Worm (Caenorhabditis elegans) whole organism, L4 larva: ENCODE data around the gene jud-4.
A peak's percentile ranks its signal among the peaks of the same experiment; 100 is the strongest.

Source experiments
- F26F4.8 ChIP-seq: fragments of 200-800 bp; sonication (Bioruptor generic); conservative IDR thresholded peaks from 2 replicates; pipeline ENCODE4 v1.3.6; 2022; ENCODE audit warnings: missing genetic modification characterization, missing compliant biosample characterization
- F44E2.7 ChIP-seq: fragments of 200-800 bp; sonication (Bioruptor generic); IDR thresholded peaks from 2 replicates; pipeline ENCODE4 v2.1.2; 2022; ENCODE audit warnings: missing genetic modification characterization, missing compliant biosample characterization
- F49E8.2 ChIP-seq: sonication (generic microtip); optimal IDR thresholded peaks from 2 replicates; lab custom pipeline; 2016; ENCODE audit warnings: missing compliant biosample characterization, mild to moderate bottlenecking, missing genetic modification characterization, borderline replicate concordance
- Y5F2A.4 ChIP-seq: fragments of 200-800 bp; sonication (Bioruptor generic); optimal IDR thresholded peaks from 2 replicates; lab custom pipeline; 2018; ENCODE audit warnings: mild to moderate bottlenecking, missing genetic modification characterization, missing compliant biosample characterization
- Y75B8A.6 ChIP-seq: fragments of 200-800 bp; sonication (Bioruptor generic); IDR thresholded peaks from 2 replicates; pipeline ENCODE4 v1.3.6; 2022; ENCODE audit warnings: missing genetic modification reagents, missing genetic modification characterization, missing compliant biosample characterization
- aha-1 ChIP-seq: fragments of 150-350 bp; peaks from one replicate; lab custom pipeline; 2014; ENCODE audit warnings: missing biosample characterization, missing genetic modification characterization
- ama-1 ChIP-seq: fragments of 150-350 bp; optimal IDR thresholded peaks from 2 replicates; lab custom pipeline; 2014; ENCODE audit warnings: inconsistent platforms, mixed read lengths
- attf-4 ChIP-seq: sonication (generic microtip); optimal IDR thresholded peaks from 3 replicates; lab custom pipeline; 2017; ENCODE audit warnings: missing biosample characterization, missing genetic modification characterization
- ceh-20 ChIP-seq: fragments of 200-800 bp; sonication (Bioruptor generic); IDR thresholded peaks from 2 replicates; pipeline ENCODE4 v1.3.6; 2022; ENCODE audit warnings: missing genetic modification reagents, missing genetic modification characterization, missing compliant biosample characterization
- ceh-28 ChIP-seq: fragments of 150-350 bp; optimal IDR thresholded peaks from 2 replicates; lab custom pipeline; 2014; ENCODE audit warnings: missing biosample characterization, missing genetic modification reagents, missing genetic modification characterization
- ceh-32 ChIP-seq: sonication (generic microtip); optimal IDR thresholded peaks from 2 replicates; lab custom pipeline; 2016; ENCODE audit warnings: mild to moderate bottlenecking, missing genetic modification characterization, missing compliant biosample characterization; ENCODE audit not compliant: poor library complexity
- ctbp-1 ChIP-seq: fragments of 200-800 bp; sonication (Bioruptor generic); IDR thresholded peaks from 2 replicates; pipeline ENCODE4 v1.3.6; 2022; ENCODE audit warnings: missing genetic modification reagents, missing genetic modification characterization, missing compliant biosample characterization
- daf-16 ChIP-seq, 3 experiments: sonication (generic microtip); optimal IDR thresholded peaks; 2 replicates each; lab custom pipeline; 2016 to 2017; ENCODE audit warnings: missing genetic modification characterization in 3 of 3, missing genetic modification reagents in 3 of 3, mild to moderate bottlenecking in 2 of 3, missing compliant biosample characterization in 2 of 3, missing biosample characterization in 1 of 3, moderate library complexity in 1 of 3
- dmd-6 ChIP-seq: fragments of 200-800 bp; sonication (Bioruptor generic); IDR thresholded peaks from 2 replicates; pipeline ENCODE4 v1.3.6; 2022; ENCODE audit warnings: missing genetic modification reagents, missing genetic modification characterization, missing compliant biosample characterization
- dmd-8 ChIP-seq: fragments of 200-800 bp; sonication (Bioruptor generic); IDR thresholded peaks from 2 replicates; pipeline ENCODE4 v1.3.6; 2022; ENCODE audit warnings: missing genetic modification characterization, missing compliant biosample characterization
- dmd-9 ChIP-seq: fragments of 200-800 bp; sonication (Bioruptor generic); IDR thresholded peaks from 2 replicates; pipeline ENCODE4 v1.3.6; 2022; ENCODE audit warnings: missing genetic modification reagents, missing genetic modification characterization, missing compliant biosample characterization
- egl-43 ChIP-seq: fragments of 200-800 bp; sonication (Bioruptor generic); IDR thresholded peaks from 2 replicates; pipeline ENCODE4 v1.3.6; 2022; ENCODE audit warnings: missing genetic modification reagents, missing genetic modification characterization, missing compliant biosample characterization
- hlh-30 ChIP-seq: sonication (generic microtip); optimal IDR thresholded peaks from 2 replicates; lab custom pipeline; 2017; ENCODE audit warnings: antibody characterized with exemption, mild to moderate bottlenecking, missing genetic modification characterization, missing compliant biosample characterization; ENCODE audit not compliant: insufficient read depth
- hmg-1.1 ChIP-seq: fragments of 200-800 bp; sonication (Bioruptor generic); IDR thresholded peaks from 2 replicates; pipeline ENCODE4 v1.3.6; 2022; ENCODE audit warnings: missing genetic modification reagents, missing genetic modification characterization, missing compliant biosample characterization
- jun-1 ChIP-seq: fragments of 150-350 bp; optimal IDR thresholded peaks from 2 replicates; lab custom pipeline; 2014; ENCODE audit warnings: missing biosample characterization, missing genetic modification reagents, missing genetic modification characterization
- lin-29 ChIP-seq: fragments of 200-800 bp; sonication (Bioruptor generic); IDR thresholded peaks from 2 replicates; pipeline ENCODE4 v1.3.6; 2022; ENCODE audit warnings: missing genetic modification reagents, missing genetic modification characterization, missing compliant biosample characterization
- lin-38 ChIP-seq: fragments of 200-800 bp; sonication (Bioruptor generic); IDR thresholded peaks from 2 replicates; pipeline ENCODE4 v1.3.6; 2022; ENCODE audit warnings: missing genetic modification reagents, missing genetic modification characterization, missing compliant biosample characterization
- lin-39 ChIP-seq: fragments of 150-350 bp; optimal IDR thresholded peaks from 2 replicates; lab custom pipeline; 2014; ENCODE audit warnings: missing biosample characterization, missing genetic modification reagents, missing genetic modification characterization
- lsy-2 ChIP-seq, 2 experiments: fragments of 150-350 bp in 1 of 2; sonication (generic microtip) in 1 of 2; optimal IDR thresholded peaks; 2 replicates each; lab custom pipeline; 2014 to 2017; ENCODE audit warnings: missing biosample characterization in 2 of 2, missing genetic modification characterization in 2 of 2
- mdl-1 ChIP-seq, 2 experiments: fragments of 150-350 bp in 1 of 2; sonication (generic microtip) in 1 of 2; optimal IDR thresholded peaks; 2 replicates each; lab custom pipeline; 2014 to 2017; ENCODE audit warnings: missing biosample characterization in 2 of 2, missing genetic modification characterization in 2 of 2
- mes-2 ChIP-seq: sonication (generic microtip); optimal IDR thresholded peaks from 2 replicates; lab custom pipeline; 2016; ENCODE audit warnings: missing genotype, mild to moderate bottlenecking, missing genetic modification characterization, missing compliant biosample characterization; ENCODE audit not compliant: poor library complexity, severe bottlenecking
- mxl-2 ChIP-seq: fragments of 200-800 bp; sonication (Bioruptor generic); conservative IDR thresholded peaks from 2 replicates; pipeline ENCODE4 v1.3.6; 2022; ENCODE audit warnings: missing genetic modification reagents, missing genetic modification characterization, missing compliant biosample characterization
- mxl-3 ChIP-seq: fragments of 200-800 bp; sonication (Bioruptor generic); optimal IDR thresholded peaks from 2 replicates; lab custom pipeline; 2018; ENCODE audit warnings: mild to moderate bottlenecking, missing genetic modification characterization, missing compliant biosample characterization
- nhr-11 ChIP-seq: fragments of 150-350 bp; optimal IDR thresholded peaks from 2 replicates; lab custom pipeline; 2014; ENCODE audit warnings: missing biosample characterization, missing genetic modification characterization
- nhr-111 ChIP-seq: fragments of 200-800 bp; sonication (Bioruptor generic); optimal IDR thresholded peaks from 2 replicates; lab custom pipeline; 2018; ENCODE audit warnings: mild to moderate bottlenecking, missing genetic modification characterization, missing compliant biosample characterization
- nhr-237 ChIP-seq: sonication (generic microtip); optimal IDR thresholded peaks from 2 replicates; lab custom pipeline; 2017; ENCODE audit warnings: missing biosample characterization, missing genetic modification characterization
- nhr-25 ChIP-seq: sonication (generic microtip); optimal IDR thresholded peaks from 2 replicates; lab custom pipeline; 2017; ENCODE audit warnings: missing genetic modification characterization, mild to moderate bottlenecking, missing compliant biosample characterization, antibody characterized with exemption, moderate library complexity, borderline replicate concordance; ENCODE audit not compliant: insufficient read depth
- nhr-28 ChIP-seq: fragments of 150-350 bp; optimal IDR thresholded peaks from 2 replicates; lab custom pipeline; 2014; ENCODE audit warnings: missing biosample characterization, missing genetic modification characterization
- nhr-41 ChIP-seq: fragments of 200-800 bp; sonication (Bioruptor generic); IDR thresholded peaks from 2 replicates; pipeline ENCODE4 v1.3.6; 2022; ENCODE audit warnings: missing genetic modification reagents, missing genetic modification characterization, missing compliant biosample characterization
- nhr-76 ChIP-seq: fragments of 150-350 bp; optimal IDR thresholded peaks from 2 replicates; lab custom pipeline; 2014; ENCODE audit warnings: missing biosample characterization, missing genetic modification characterization
- saeg-2 ChIP-seq: fragments of 200-800 bp; sonication (Bioruptor generic); IDR thresholded peaks from 2 replicates; pipeline ENCODE4 v1.3.6; 2022; ENCODE audit warnings: missing genetic modification reagents, missing genetic modification characterization, missing compliant biosample characterization
- sdz-12 ChIP-seq: fragments of 200-800 bp; sonication (Bioruptor generic); optimal IDR thresholded peaks from 2 replicates; lab custom pipeline; 2018; ENCODE audit warnings: mild to moderate bottlenecking, missing genetic modification characterization, missing compliant biosample characterization
- snpc-4 ChIP-seq: fragments of 150-350 bp; optimal IDR thresholded peaks from 2 replicates; lab custom pipeline; 2014; ENCODE audit warnings: missing biosample characterization, missing genetic modification characterization
- unc-62 ChIP-seq, 3 experiments: fragments of 150-350 bp in 1 of 3; sonication (generic microtip); optimal IDR thresholded peaks in 2 of 3; peaks in 1 of 3; 1 replicate in 1 of 3; 2 replicates in 2 of 3; lab custom pipeline; 2014 to 2017; ENCODE audit warnings: missing biosample characterization in 3 of 3, missing genetic modification characterization in 3 of 3, missing genetic modification reagents in 3 of 3, missing genotype in 1 of 3
- vab-7 ChIP-seq: fragments of 200-800 bp; sonication (Bioruptor generic); IDR thresholded peaks from 2 replicates; pipeline ENCODE4 v1.3.6; 2022; ENCODE audit warnings: missing genetic modification reagents, missing genetic modification characterization, missing compliant biosample characterization
- zip-11 ChIP-seq: fragments of 200-800 bp; sonication (Bioruptor generic); IDR thresholded peaks from 2 replicates; pipeline ENCODE4 v1.3.6; 2022; ENCODE audit warnings: missing genetic modification characterization, missing compliant biosample characterization
- zip-2 ChIP-seq: fragments of 150-350 bp; optimal IDR thresholded peaks from 2 replicates; lab custom pipeline; 2014; ENCODE audit warnings: missing biosample characterization, missing genetic modification characterization

jud-4 gene

DNA sequence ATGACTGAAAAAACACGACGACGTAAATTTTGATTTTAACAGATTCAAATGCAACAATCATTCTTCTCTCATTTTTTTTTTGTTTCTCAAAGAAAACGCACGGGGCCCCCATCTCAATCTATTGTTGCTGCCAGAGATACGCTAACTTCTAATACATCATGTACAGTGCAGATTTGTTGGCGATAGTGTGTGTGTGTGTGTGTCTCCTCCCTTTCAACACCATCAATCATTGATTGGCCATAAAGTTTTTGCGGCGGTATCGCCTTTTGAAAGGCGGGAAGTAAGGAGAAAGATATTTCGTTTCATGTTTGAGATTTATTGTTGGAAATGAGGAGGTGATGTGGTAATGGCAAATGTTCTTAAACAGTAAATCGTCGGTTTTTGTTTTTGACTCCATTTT lies 43.3 kb downstream of the jud-4 start:
- TF ChIP-seq hlh-30 (tag; lab: Kevin White, UChicago): no peak
- TF ChIP-seq mes-2 (tag; lab: Kevin White, UChicago): no peak
- TF ChIP-seq dmd-6 (GFP tag; lab: Robert Waterston, UW): no peak
- no peak for TF ChIP-seq F44E2.7 (GFP tag; lab: Robert Waterston, UW)
- TF ChIP-seq daf-16 (GFP tag; optimal IDR thresholded peaks at IDR 0.05; lab: Kevin White, UChicago): no peak
- TF ChIP-seq daf-16 (tag; optimal IDR thresholded peaks at IDR 0.05; lab: Kevin White, UChicago): no peak
- no peak for TF ChIP-seq ceh-32 (tag; lab: Kevin White, UChicago)
- peak; percentile 73 for TF ChIP-seq mxl-3 (GFP tag; lab: Kevin White, UChicago)
- TF ChIP-seq F26F4.8 (GFP tag; lab: Robert Waterston, UW): no peak
- no peak for TF ChIP-seq snpc-4
- no peak for TF ChIP-seq zip-2 (tag; lab: Kevin White, UChicago)
- TF ChIP-seq unc-62 (GFP tag; optimal IDR thresholded peaks at IDR 0.05 in 1 of 2; lab: Kevin White, UChicago): no peak
- TF ChIP-seq unc-62 (tag; optimal IDR thresholded peaks at IDR 0.05; lab: Kevin White, UChicago): no peak
- no peak for TF ChIP-seq mxl-2 (GFP tag; lab: Robert Waterston, UW)
- no peak for TF ChIP-seq zip-11 (GFP tag; lab: Robert Waterston, UW)
- TF ChIP-seq Y5F2A.4: no peak
- no peak for TF ChIP-seq nhr-76 (tag; lab: Kevin White, UChicago)
- TF ChIP-seq dmd-8 (GFP tag; lab: Robert Waterston, UW): no peak
- peak; percentile 81 for TF ChIP-seq aha-1
- TF ChIP-seq sdz-12 (GFP tag; lab: Kevin White, UChicago): no peak
- no peak for TF ChIP-seq egl-43 (GFP tag; lab: Robert Waterston, UW)
- TF ChIP-seq ceh-28 (tag; lab: Kevin White, UChicago): no peak
- no peak for TF ChIP-seq nhr-11
- no peak for TF ChIP-seq jun-1
- TF ChIP-seq nhr-28: peak; percentile 58
- TF ChIP-seq lin-39 (tag; lab: Kevin White, UChicago): no peak
- TF ChIP-seq nhr-237 (tag; lab: Kevin White, UChicago): no peak
- TF ChIP-seq ama-1 (lab: Kevin White, UChicago): no peak
- TF ChIP-seq F49E8.2 (tag; lab: Kevin White, UChicago): no peak
- no peak for TF ChIP-seq lin-38 (GFP tag; lab: Robert Waterston, UW)
- TF ChIP-seq attf-4: no peak
- TF ChIP-seq lsy-2 (tag; optimal IDR thresholded peaks at IDR 0.05; lab: Kevin White, UChicago): no peak
- no peak for TF ChIP-seq nhr-25 (tag; lab: Kevin White, UChicago)
- TF ChIP-seq mdl-1 (tag; optimal IDR thresholded peaks at IDR 0.05; lab: Kevin White, UChicago): peak in 1 of 2 experiments; percentile 43

DNA sequence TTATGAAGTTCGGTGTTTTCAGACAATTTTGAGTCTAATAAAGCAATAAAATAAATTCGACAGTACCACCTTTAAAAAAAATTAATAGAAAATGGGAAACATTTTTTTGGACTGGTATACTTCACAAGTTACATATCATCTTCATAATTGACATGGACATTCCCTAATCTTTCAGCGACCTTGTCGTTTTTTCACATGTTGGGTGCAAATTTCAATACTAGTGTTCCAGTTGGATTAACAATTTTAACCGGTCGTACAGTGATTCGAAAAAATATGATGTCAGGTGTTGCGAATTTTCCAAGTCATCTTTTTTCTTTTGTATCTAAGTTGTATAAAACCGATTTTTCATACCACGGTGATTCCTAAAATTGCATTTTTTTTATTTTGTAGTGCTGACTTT lies 44.4 kb downstream of the jud-4 start:
- no peak for TF ChIP-seq F26F4.8 (GFP tag; lab: Robert Waterston, UW)
- TF ChIP-seq unc-62 (GFP tag; optimal IDR thresholded peaks at IDR 0.05 in 1 of 2; lab: Kevin White, UChicago): peak in 1 of 2 experiments; percentile 56
- TF ChIP-seq unc-62 (tag; optimal IDR thresholded peaks at IDR 0.05; lab: Kevin White, UChicago): no peak
- no peak for TF ChIP-seq ceh-20 (GFP tag; lab: Robert Waterston, UW)

ce11 chrX:15330664-15331063 lies 46.7 kb downstream of the jud-4 start, which contains the start of gene Y15E3A.4:
Y15E3A.4 (plus strand) TSS chrX:15330964.
- no peak for TF ChIP-seq dmd-9 (GFP tag; lab: Robert Waterston, UW)
- TF ChIP-seq nhr-76 (tag; lab: Kevin White, UChicago): no peak
- TF ChIP-seq nhr-25 (tag; lab: Kevin White, UChicago): no peak
- TF ChIP-seq nhr-111 (GFP tag; lab: Kevin White, UChicago): no peak
- TF ChIP-seq lsy-2 (tag; optimal IDR thresholded peaks at IDR 0.05; lab: Kevin White, UChicago): no peak
- TF ChIP-seq Y75B8A.6: no peak
- TF ChIP-seq hmg-1.1: no peak
- TF ChIP-seq nhr-41 (GFP tag; lab: Robert Waterston, UW): no peak
- no peak for TF ChIP-seq saeg-2 (GFP tag; lab: Robert Waterston, UW)
- no peak for TF ChIP-seq ctbp-1 (GFP tag; lab: Robert Waterston, UW)
- TF ChIP-seq F49E8.2 (tag; lab: Kevin White, UChicago): no peak
- no peak for TF ChIP-seq lin-38 (GFP tag; lab: Robert Waterston, UW)
- no peak for TF ChIP-seq lin-29 (GFP tag; lab: Robert Waterston, UW)
- TF ChIP-seq mdl-1 (tag; optimal IDR thresholded peaks at IDR 0.05; lab: Kevin White, UChicago): no peak
- no peak for TF ChIP-seq unc-62 (GFP tag; optimal IDR thresholded peaks at IDR 0.05 in 1 of 2; lab: Kevin White, UChicago)
- no peak for TF ChIP-seq unc-62 (tag; optimal IDR thresholded peaks at IDR 0.05; lab: Kevin White, UChicago)
- no peak for TF ChIP-seq vab-7 (GFP tag; lab: Robert Waterston, UW)
